Worm (Caenorhabditis elegans): ENCODE measurements around the gene C39E9.8.

Gene C39E9.8

DNA sequence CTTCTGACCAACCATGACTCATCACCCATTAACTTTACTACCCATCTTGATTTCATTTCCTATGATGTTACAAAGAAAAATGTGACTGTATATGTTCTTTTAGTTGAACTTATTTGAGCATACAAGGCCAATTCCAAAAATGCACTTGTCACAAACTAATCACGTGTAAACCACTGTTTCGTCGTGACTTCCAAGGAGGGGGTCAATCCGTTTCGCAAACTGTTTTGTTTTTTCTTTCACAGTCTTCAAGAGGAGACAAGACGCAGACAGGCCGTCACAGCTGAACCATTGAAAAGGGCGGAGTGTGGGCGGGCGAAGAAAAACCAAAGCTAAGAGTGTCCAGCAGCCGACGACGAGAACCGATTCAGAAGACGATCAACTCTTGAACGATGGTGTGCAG, at the start of gene C39E9.8:
TSS of gene C39E9.8 (plus strand) at position 328 of the 400 bp plus-strand sequence.
- no peak for TF ChIP-seq him-1 (tag; optimal IDR thresholded peaks at IDR 0.05)

DNA sequence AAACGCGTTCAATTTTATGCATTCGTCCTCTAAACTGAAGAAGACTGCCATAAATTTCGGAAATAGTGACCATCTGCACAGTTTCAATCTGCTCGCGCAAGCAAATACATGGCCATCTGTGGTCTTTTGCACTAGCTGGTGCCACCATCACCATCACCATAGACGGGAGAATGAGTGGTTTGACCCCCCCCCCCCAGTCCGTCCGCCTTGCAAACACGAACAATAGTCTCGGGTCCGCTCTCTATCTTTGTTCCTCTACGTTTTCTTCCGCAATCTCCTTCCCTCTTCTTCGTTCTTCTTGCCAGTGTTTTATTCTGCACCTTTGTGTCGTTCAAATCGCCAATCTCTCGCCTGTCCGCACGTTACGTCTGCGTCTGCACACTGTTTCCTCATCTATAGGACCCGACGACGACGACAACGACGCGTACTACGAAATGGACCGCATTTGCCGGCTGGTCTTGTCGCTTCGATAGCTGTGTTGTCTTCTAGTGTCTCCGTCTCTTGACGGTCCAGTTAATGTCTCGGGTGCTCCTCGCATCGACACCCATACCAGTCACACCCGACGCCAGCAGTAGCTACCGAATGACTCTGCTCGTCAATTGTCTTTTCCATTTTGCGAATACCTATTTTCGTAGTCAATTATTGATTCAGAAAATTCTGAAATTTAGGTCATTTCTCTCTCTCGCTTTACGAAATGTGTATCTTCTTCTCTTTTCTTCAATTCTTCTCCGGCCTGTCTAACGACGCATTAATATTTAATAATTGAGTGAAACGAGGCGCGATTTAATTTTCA, 49.4 kb upstream of the C39E9.8 start:
- TF ChIP-seq him-1 (tag; optimal IDR thresholded peaks at IDR 0.05), result no peak
- TF ChIP-seq W03F9.2 (tag; optimal IDR thresholded peaks at IDR 0.05), result no peak
- TF ChIP-seq dao-5 (tag; optimal IDR thresholded peaks at IDR 0.05), result no peak

DNA sequence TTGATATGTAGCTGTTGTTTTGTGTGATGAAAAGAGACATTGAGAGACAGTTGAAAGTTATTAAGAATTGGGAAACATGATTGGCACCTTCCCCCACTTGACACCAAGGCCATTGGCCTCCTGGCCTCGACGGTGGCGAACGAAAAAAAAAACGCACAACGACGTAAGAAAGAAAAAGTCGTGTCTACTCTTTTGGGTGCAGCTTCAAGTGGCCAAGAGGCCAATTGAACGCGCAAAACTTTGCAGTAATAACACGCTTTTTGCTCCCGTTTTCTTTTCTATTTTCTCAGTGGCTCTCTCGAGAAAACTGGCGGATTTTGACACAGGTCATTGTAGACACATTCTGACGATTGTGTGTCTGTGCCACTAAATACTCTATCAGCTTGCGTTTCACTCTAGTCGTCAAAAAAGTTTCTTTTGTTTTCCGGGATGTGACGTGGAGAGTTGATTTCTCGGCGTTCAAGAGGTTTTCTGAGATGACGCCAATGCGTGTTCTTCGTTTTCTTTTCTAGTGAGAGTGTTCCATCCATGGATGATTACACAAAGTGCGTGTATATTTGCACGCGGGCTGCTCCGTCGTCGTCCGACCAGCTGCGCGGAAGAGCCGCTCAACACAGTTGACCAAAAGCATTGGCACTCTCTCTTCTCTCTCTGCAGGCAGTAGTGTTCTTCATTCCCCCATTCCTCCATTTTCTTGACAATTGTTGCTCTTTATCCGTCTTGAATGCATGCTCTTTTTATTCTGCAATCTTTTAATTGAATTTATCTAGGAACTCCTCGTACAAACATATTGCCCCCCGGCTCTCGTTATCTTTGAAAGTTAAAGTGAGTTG, 48.6 kb upstream of the C39E9.8 start:
- TF ChIP-seq W03F9.2 (tag; optimal IDR thresholded peaks at IDR 0.05) (no peak), dao-5 (tag; optimal IDR thresholded peaks at IDR 0.05) (no peak), him-1 (tag; optimal IDR thresholded peaks at IDR 0.05) (no peak)

ce11 chrIV:13032153-13032552, 47.1 kb upstream of the C39E9.8 start:
- TF ChIP-seq him-1 (tag; optimal IDR thresholded peaks at IDR 0.05), result no peak
- TF ChIP-seq dao-5 (tag; optimal IDR thresholded peaks at IDR 0.05), result no peak
- TF ChIP-seq W03F9.2 (tag; optimal IDR thresholded peaks at IDR 0.05), result no peak

- TF ChIP-seq him-1 (tag; optimal IDR thresholded peaks at IDR 0.05) (no peak), W03F9.2 (tag; optimal IDR thresholded peaks at IDR 0.05) (no peak), dao-5 (tag; optimal IDR thresholded peaks at IDR 0.05) (no peak)
Observed at ce11 chrIV:13033516-13033915, 45.7 kb upstream of the C39E9.8 start.

DNA sequence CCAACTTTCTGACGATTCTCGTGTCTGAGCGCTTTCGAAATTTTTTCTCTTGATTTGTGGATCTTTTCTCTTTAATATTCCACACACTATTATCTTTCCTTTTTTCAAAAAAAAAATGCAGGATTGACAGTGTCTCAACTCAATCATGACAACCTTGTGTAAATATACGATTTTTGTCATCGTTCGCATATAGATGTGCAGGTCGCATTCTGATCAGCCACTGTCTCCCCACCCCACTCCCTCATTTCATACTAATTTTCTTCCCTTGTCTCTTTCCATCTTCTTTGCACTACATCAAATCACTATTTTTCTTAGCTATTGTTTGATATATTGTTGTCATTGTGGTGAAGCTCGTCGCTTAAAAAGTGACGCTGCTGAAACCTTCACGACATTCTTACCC, 43.9 kb upstream of the C39E9.8 start:
- no peak for TF ChIP-seq W03F9.2 (tag; optimal IDR thresholded peaks at IDR 0.05)
- no peak for TF ChIP-seq dao-5 (tag; optimal IDR thresholded peaks at IDR 0.05)
- no peak for TF ChIP-seq him-1 (tag; optimal IDR thresholded peaks at IDR 0.05)

- no peak for TF ChIP-seq him-1 (tag; optimal IDR thresholded peaks at IDR 0.05)
- TF ChIP-seq dao-5 (tag; optimal IDR thresholded peaks at IDR 0.05), result no peak
- no peak for TF ChIP-seq W03F9.2 (tag; optimal IDR thresholded peaks at IDR 0.05)
Observed at ce11 chrIV:13036835-13037234, 42.4 kb upstream of the C39E9.8 start.

- no peak for TF ChIP-seq W03F9.2 (tag; optimal IDR thresholded peaks at IDR 0.05)
- TF ChIP-seq dao-5 (tag; optimal IDR thresholded peaks at IDR 0.05), result no peak
- TF ChIP-seq him-1 (tag; optimal IDR thresholded peaks at IDR 0.05), result no peak
Observed at ce11 chrIV:13038888-13039287, 40.4 kb upstream of the C39E9.8 start, which contains the start of gene F49E11.2. F49E11.2 (minus strand) TSS chrIV:13038988.

ce11 chrIV:13041486-13041885, 37.8 kb upstream of the C39E9.8 start:
- no peak for TF ChIP-seq dao-5 (tag; optimal IDR thresholded peaks at IDR 0.05)
- TF ChIP-seq W03F9.2 (tag; optimal IDR thresholded peaks at IDR 0.05), result no peak
- no peak for TF ChIP-seq him-1 (tag; optimal IDR thresholded peaks at IDR 0.05)

DNA sequence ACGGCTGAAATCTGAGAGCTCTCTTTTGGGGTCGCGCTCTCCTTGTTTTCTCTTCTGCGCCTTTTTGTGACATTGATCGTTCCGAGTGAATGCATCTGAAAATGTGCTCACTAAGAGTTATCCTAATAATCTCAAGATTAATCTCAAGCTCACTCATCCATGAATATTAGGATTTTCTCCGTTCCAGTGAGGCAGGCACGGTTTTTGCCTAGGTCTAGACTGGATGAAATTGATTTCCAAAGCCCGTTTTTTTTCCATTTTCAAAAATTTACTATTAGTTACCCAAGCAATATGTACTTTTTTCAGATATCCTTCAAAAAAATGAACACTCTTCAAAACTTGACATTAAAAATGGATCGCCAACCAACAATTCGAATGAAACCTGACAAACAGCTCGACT, 37.2 kb upstream of the C39E9.8 start, which contains the start of gene amt-2:
TSS of gene amt-2 (plus strand) at position 301 of the 400 bp plus-strand sequence.
- TF ChIP-seq him-1 (tag; optimal IDR thresholded peaks at IDR 0.05) (no peak), dao-5 (tag; optimal IDR thresholded peaks at IDR 0.05) (no peak), W03F9.2 (tag; optimal IDR thresholded peaks at IDR 0.05) (no peak)

ce11 chrIV:13044980-13045379, 34.3 kb upstream of the C39E9.8 start:
- no peak for TF ChIP-seq W03F9.2 (tag; optimal IDR thresholded peaks at IDR 0.05)
- no peak for TF ChIP-seq dao-5 (tag; optimal IDR thresholded peaks at IDR 0.05)
- no peak for TF ChIP-seq him-1 (tag; optimal IDR thresholded peaks at IDR 0.05)

DNA sequence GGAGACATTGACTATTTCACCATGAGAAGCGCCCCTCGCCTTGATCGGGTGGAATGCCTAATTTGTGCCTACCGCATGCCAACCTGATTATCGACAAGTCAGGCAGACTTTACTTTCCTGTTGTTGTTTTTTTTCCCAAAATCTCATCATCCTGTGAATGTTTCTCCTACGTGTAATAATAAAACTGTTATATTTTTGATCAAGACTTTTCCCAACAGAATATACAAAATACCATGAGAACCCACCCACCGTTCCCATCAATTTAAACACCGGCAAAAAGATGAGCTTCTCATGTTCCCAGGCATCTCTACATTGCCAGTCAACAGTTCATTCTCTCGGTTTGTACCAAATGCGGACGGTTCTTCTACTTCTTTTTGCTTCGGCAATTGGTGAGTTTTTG, 32.4 kb upstream of the C39E9.8 start, which contains the start of gene scl-9:
TSS of gene scl-9 (plus strand) at position 301 of the 400 bp plus-strand sequence.
- no peak for TF ChIP-seq W03F9.2 (tag; optimal IDR thresholded peaks at IDR 0.05)
- TF ChIP-seq dao-5 (tag; optimal IDR thresholded peaks at IDR 0.05), result no peak

DNA sequence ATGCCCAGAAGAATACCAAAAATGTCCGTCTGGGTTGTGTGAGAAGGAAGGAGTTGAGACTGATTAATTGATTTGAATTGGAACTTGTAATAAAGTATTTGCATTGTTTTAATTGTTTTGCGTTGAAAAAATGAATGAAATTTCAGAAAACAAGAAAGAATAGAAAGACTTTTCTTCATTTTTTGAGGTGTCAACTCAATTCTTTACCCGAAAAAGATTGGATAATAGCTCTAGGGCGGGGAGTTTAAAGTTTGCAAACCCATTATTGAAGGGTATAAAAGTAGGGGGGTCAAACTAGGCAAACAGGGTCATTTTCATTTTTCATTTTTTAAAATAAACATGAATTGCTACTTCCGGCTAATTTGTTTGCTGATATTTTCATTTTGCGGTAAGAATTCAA, 31.1 kb upstream of the C39E9.8 start, which contains the start of gene scl-10:
TSS of gene scl-10 (plus strand) at position 301 of the 400 bp plus-strand sequence.
- no peak for TF ChIP-seq W03F9.2 (tag; optimal IDR thresholded peaks at IDR 0.05)
- no peak for TF ChIP-seq dao-5 (tag; optimal IDR thresholded peaks at IDR 0.05)
- no peak for TF ChIP-seq him-1 (tag; optimal IDR thresholded peaks at IDR 0.05)

DNA sequence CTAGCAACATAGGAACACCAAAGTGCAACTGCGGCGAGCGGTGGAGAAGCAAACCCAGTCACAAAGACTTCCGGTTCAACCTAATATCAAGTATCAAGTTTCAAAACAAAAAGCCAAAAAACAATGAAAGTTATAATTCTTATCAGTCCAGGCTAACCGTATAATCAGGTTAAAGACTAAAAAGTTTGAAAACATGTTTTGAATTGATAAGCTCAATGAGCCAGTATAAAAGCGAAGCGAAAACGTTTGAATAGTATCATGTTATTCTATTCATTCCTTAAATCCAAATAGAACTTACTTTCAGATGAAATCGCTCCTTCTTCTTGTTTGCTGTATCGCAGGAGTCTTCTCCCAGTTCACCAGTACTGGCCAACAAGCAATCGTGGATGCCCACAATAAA, 28.2 kb upstream of the C39E9.8 start, which contains the start of gene scl-11:
TSS of gene scl-11 (plus strand) at position 301 of the 400 bp plus-strand sequence.
- TF ChIP-seq dao-5 (tag; optimal IDR thresholded peaks at IDR 0.05) (no peak), him-1 (tag; optimal IDR thresholded peaks at IDR 0.05) (no peak), W03F9.2 (tag; optimal IDR thresholded peaks at IDR 0.05) (no peak)

Measured in whole organism, L4/young adult.